Worm (Caenorhabditis elegans): ENCODE data around the gene F19B10.2.
A peak's percentile ranks its signal among the peaks of the same experiment; 100 is the strongest.

The F19B10.2 gene

ce11 chrII:3664470-3664869 lies 10.8 kb upstream of the F19B10.2 start, which contains the start of gene F19B10.3:
Gene F19B10.3 (plus strand): TSS chrII:3664770.
- no peak for TF ChIP-seq die-1 (tag; optimal IDR thresholded peaks at IDR 0.05)
- no peak for TF ChIP-seq chd-7 (tag; optimal IDR thresholded peaks at IDR 0.05)
- TF ChIP-seq egl-18 (GFP tag; IDR thresholded peaks at IDR 0.05) = no peak
- no peak for TF ChIP-seq T07F8.4 (tag; optimal IDR thresholded peaks at IDR 0.05)
- TF ChIP-seq K12H6.12 (tag; optimal IDR thresholded peaks at IDR 0.05) = no peak
- no peak for TF ChIP-seq F39B2.1 (GFP tag; IDR thresholded peaks at IDR 0.05)
- TF ChIP-seq madf-3 (GFP tag; IDR thresholded peaks at IDR 0.05) = no peak
- no peak for TF ChIP-seq rec-8 (tag; optimal IDR thresholded peaks at IDR 0.05)
- TF ChIP-seq Y67H2A.10 (GFP tag; conservative IDR thresholded peaks at IDR 0.05) = no peak
- no peak for TF ChIP-seq rcor-1 (GFP tag; IDR thresholded peaks at IDR 0.05)
- no peak for TF ChIP-seq xnd-1 (tag; optimal IDR thresholded peaks at IDR 0.05)
- no peak for TF ChIP-seq Y53G8AR.9 (GFP tag; conservative IDR thresholded peaks at IDR 0.05)
- no peak for TF ChIP-seq ceh-40 (GFP tag; IDR thresholded peaks at IDR 0.05)
- no peak for TF ChIP-seq Y56A3A.18 (GFP tag; IDR thresholded peaks at IDR 0.05)
- no peak for TF ChIP-seq F10E7.11 (tag; optimal IDR thresholded peaks at IDR 0.05)
- no peak for TF ChIP-seq snpc-1.1 (tag; optimal IDR thresholded peaks at IDR 0.05; ENCODE audit: insufficient read depth)
- TF ChIP-seq ztf-18 (tag; optimal IDR thresholded peaks at IDR 0.05) = no peak
- TF ChIP-seq sptf-2 (GFP tag; optimal IDR thresholded peaks at IDR 0.05) = no peak
- no peak for TF ChIP-seq mxl-1 (tag; optimal IDR thresholded peaks at IDR 0.05)
- TF ChIP-seq ama-1 (optimal IDR thresholded peaks at IDR 0.05) = no peak
- no peak for TF ChIP-seq ama-1 (GFP tag; optimal IDR thresholded peaks at IDR 0.05)

- no peak for TF ChIP-seq him-1 (tag; optimal IDR thresholded peaks at IDR 0.05)
- 0 out of 2 replicates have a peak, but pooled peaks have one; percentile 50 for TF ChIP-seq nfyb-1 (GFP tag; IDR thresholded peaks at IDR 0.05)
- TF ChIP-seq mel-28 (tag; optimal IDR thresholded peaks at IDR 0.05; ENCODE audit: borderline replicate concordance) = no peak
- no peak for TF ChIP-seq ceh-58 (GFP tag; IDR thresholded peaks at IDR 0.05)
Observed at ce11 chrII:3665181-3665580, 10.1 kb upstream of the F19B10.2 start.

ce11 chrII:3669315-3669714 lies 6.0 kb upstream of the F19B10.2 start, which contains the start of gene srx-97:
Gene srx-97 (minus strand): TSS chrII:3669415.
- TF ChIP-seq repo-1 (tag; optimal IDR thresholded peaks at IDR 0.05) (no peak), ztf-22 (GFP tag; optimal IDR thresholded peaks at IDR 0.05) (no peak), egl-18 (GFP tag; IDR thresholded peaks at IDR 0.05) (no peak), unc-62 (GFP tag; optimal IDR thresholded peaks at IDR 0.05) (no peak), ets-4 (GFP tag; optimal IDR thresholded peaks at IDR 0.05) (no peak), mxl-1 (tag; optimal IDR thresholded peaks at IDR 0.05) (no peak), madf-3 (GFP tag; IDR thresholded peaks at IDR 0.05) (no peak), efl-1 (GFP tag; optimal IDR thresholded peaks at IDR 0.05) (no peak), ztf-26 (tag; optimal IDR thresholded peaks at IDR 0.05) (no peak), F52B5.7 (tag; optimal IDR thresholded peaks at IDR 0.05) (no peak), K12H6.12 (tag; optimal IDR thresholded peaks at IDR 0.05) (no peak), attf-3 (GFP tag; conservative IDR thresholded peaks at IDR 0.05) (no peak)

ce11 chrII:3670956-3671355 lies 4.3 kb upstream of the F19B10.2 start, which contains the start of gene srx-98:
Gene srx-98 (minus strand): TSS chrII:3671056.
- TF ChIP-seq xnd-1 (tag; optimal IDR thresholded peaks at IDR 0.05) (no peak), bed-2 (GFP tag; IDR thresholded peaks at IDR 0.05) (no peak), egl-44 (GFP tag; IDR thresholded peaks at IDR 0.05) (no peak), snpc-3.4 (tag; optimal IDR thresholded peaks at IDR 0.05) (no peak), somi-1 (GFP tag; optimal IDR thresholded peaks at IDR 0.05) (no peak), aptf-2 (GFP tag; conservative IDR thresholded peaks at IDR 0.05) (no peak)
